Worm (Caenorhabditis elegans) whole organism, L3 larva: ENCODE results near the gene str-144.

ENCODE experiments used
- elt-2 ChIP-seq: sonication (generic microtip); optimal IDR thresholded peaks from 2 replicates; lab custom pipeline; 2016; ENCODE audit warnings: missing genetic modification reagents, mild to moderate bottlenecking, missing genetic modification characterization, missing compliant biosample characterization
- fkh-10 ChIP-seq: sonication (generic microtip); optimal IDR thresholded peaks from 2 replicates; lab custom pipeline; 2017; ENCODE audit warnings: missing biosample characterization, missing genetic modification reagents, missing genetic modification characterization
- lin-15B ChIP-seq: fragments of 150-350 bp; optimal IDR thresholded peaks from 2 replicates; lab custom pipeline; 2014; ENCODE audit warnings: missing biosample characterization, missing genetic modification characterization
- nhr-12 ChIP-seq: fragments of 150-350 bp; optimal IDR thresholded peaks from 2 replicates; lab custom pipeline; 2014; ENCODE audit warnings: missing biosample characterization, missing genetic modification characterization
- nhr-237 ChIP-seq: fragments of 150-350 bp; optimal IDR thresholded peaks from 2 replicates; lab custom pipeline; 2014; ENCODE audit warnings: missing biosample characterization, missing genetic modification characterization
- nhr-76 ChIP-seq: fragments of 150-350 bp; sonication (generic microtip); optimal IDR thresholded peaks from 5 replicates; lab custom pipeline; 2014; ENCODE audit warnings: missing biosample characterization, missing genetic modification characterization
- nhr-77 ChIP-seq: fragments of 150-350 bp; optimal IDR thresholded peaks from 2 replicates; lab custom pipeline; 2014; ENCODE audit warnings: missing biosample characterization, missing genetic modification characterization
- pha-4 ChIP-seq: fragments of 150-350 bp; optimal IDR thresholded peaks from 2 replicates; lab custom pipeline; 2014; ENCODE audit warnings: missing biosample characterization, missing genetic modification reagents, missing genetic modification characterization
- sea-2 ChIP-seq: fragments of 150-350 bp; sonication (generic microtip); optimal IDR thresholded peaks from 4 replicates; lab custom pipeline; 2014; ENCODE audit warnings: missing biosample characterization, missing genetic modification reagents, missing genetic modification characterization
- snpc-4 ChIP-seq: fragments of 150-350 bp; optimal IDR thresholded peaks from 2 replicates; lab custom pipeline; 2014; ENCODE audit warnings: missing biosample characterization, missing genetic modification characterization
- unc-39 ChIP-seq: sonication (generic microtip); optimal IDR thresholded peaks from 4 replicates; lab custom pipeline; 2017; ENCODE audit warnings: missing biosample characterization, missing genetic modification characterization
- ztf-11 ChIP-seq: fragments of 150-350 bp; optimal IDR thresholded peaks from 2 replicates; lab custom pipeline; 2014; ENCODE audit warnings: missing biosample characterization, missing genetic modification characterization

- TF ChIP-seq sea-2 = no peak
- no peak for TF ChIP-seq pha-4
- no peak for TF ChIP-seq ztf-11 (tag; lab: Kevin White, UChicago)
- no peak for TF ChIP-seq fkh-10 (GFP tag; lab: Kevin White, UChicago)
- TF ChIP-seq lin-15B (tag; lab: Kevin White, UChicago) = no peak
- TF ChIP-seq snpc-4 (tag; lab: Kevin White, UChicago) = no peak
- TF ChIP-seq nhr-237 (tag; lab: Kevin White, UChicago) = no peak
- no peak for TF ChIP-seq elt-2 (tag; lab: Kevin White, UChicago)
- TF ChIP-seq unc-39 (tag; lab: Kevin White, UChicago) = no peak
- TF ChIP-seq nhr-12 (tag; lab: Kevin White, UChicago) = no peak
- TF ChIP-seq nhr-77 (tag; lab: Kevin White, UChicago) = no peak
- TF ChIP-seq nhr-76 (tag; lab: Kevin White, UChicago) = no peak
These were observed 31.0 kb upstream of the str-144 start, which contains the start of gene str-90 for ce11 chrV:8102960-8103359.
